Worm (Caenorhabditis elegans): Measurements from ENCODE around the gene T08G3.13.

DNA sequence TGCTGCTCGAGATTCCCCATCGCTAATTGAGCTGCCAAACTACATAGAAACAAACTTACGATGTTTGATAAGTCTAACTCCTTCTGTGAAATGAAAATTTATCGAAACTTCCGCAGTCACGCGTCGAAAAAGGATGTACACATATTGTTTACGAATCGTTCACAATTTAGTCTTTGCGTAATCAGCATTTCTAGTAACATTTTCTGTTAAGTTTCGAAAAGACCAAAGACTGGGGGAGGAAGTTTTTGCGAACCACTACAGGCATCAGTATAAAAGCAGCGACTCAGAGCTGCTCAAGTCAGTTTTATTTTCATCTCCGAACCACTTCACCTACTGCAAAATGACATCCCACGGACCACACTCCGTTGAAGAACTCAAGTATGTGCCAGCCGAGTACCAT is 40.3 kb downstream of the T08G3.13 start, which contains the start of gene sqst-4:
- TF ChIP-seq ama-1 (optimal IDR thresholded peaks at IDR 0.05) (no peak), hmg-4 (GFP tag; optimal IDR thresholded peaks at IDR 0.05) (no peak), pes-1 (GFP tag; IDR thresholded peaks at IDR 0.05) (no peak), aly-1 (tag; optimal IDR thresholded peaks at IDR 0.05) (no peak)

Measured in whole organism, early embryonic.